Worm (Caenorhabditis elegans) whole organism, mixed stage, embryonic: ENCODE results near the gene T23B5.6.
A peak's percentile ranks its signal among the peaks of the same experiment; 100 is the strongest.
"Not testable (repeated sequence)": the region's sequence is repeated elsewhere in the genome, so short reads cannot be mapped to it uniquely, and the experiment has no call there.

Experiments
- M03D4.4 ChIP-seq: sonication (generic microtip); optimal IDR thresholded peaks from 2 replicates; lab custom pipeline; 2017; ENCODE audit warnings: mild to moderate bottlenecking, missing genetic modification characterization, missing compliant biosample characterization
- bed-3 ChIP-seq: fragments of 200-800 bp; sonication (Bioruptor generic); optimal IDR thresholded peaks from 3 replicates; lab custom pipeline; 2018; ENCODE audit warnings: mild to moderate bottlenecking, missing genetic modification characterization, moderate library complexity, missing compliant biosample characterization
- ceh-39 ChIP-seq: fragments of 150-350 bp; optimal IDR thresholded peaks from 2 replicates; lab custom pipeline; 2014; ENCODE audit warnings: missing biosample characterization, missing genetic modification characterization
- ceh-83 ChIP-seq: fragments of 200-800 bp; sonication (Bioruptor generic); optimal IDR thresholded peaks from 2 replicates; lab custom pipeline; 2018; ENCODE audit warnings: mild to moderate bottlenecking, missing genetic modification characterization, missing compliant biosample characterization
- drap-1 ChIP-seq: fragments of 200-800 bp; sonication (Bioruptor generic); optimal IDR thresholded peaks from 3 replicates; lab custom pipeline; 2018; ENCODE audit warnings: mild to moderate bottlenecking, missing genetic modification characterization, missing compliant biosample characterization
- elt-1 ChIP-seq: sonication (generic microtip); optimal IDR thresholded peaks from 2 replicates; lab custom pipeline; 2017; ENCODE audit warnings: missing genetic modification characterization, mild to moderate bottlenecking, missing compliant biosample characterization, antibody characterized with exemption, moderate library complexity, borderline replicate concordance; ENCODE audit not compliant: insufficient read depth
- elt-3 ChIP-seq: fragments of 150-350 bp; optimal IDR thresholded peaks from 2 replicates; lab custom pipeline; 2014; ENCODE audit warnings: missing biosample characterization, missing genetic modification characterization
- flh-1 ChIP-seq: fragments of 200-800 bp; sonication (Bioruptor generic); optimal IDR thresholded peaks from 2 replicates; lab custom pipeline; 2018; ENCODE audit warnings: mild to moderate bottlenecking, missing genetic modification characterization, moderate library complexity, missing compliant biosample characterization
- hlh-1 ChIP-seq: fragments of 150-350 bp; optimal IDR thresholded peaks from 2 replicates; lab custom pipeline; 2014; ENCODE audit warnings: missing biosample characterization, missing genetic modification reagents, missing genetic modification characterization
- lin-13 ChIP-seq: fragments of 150-350 bp; optimal IDR thresholded peaks from 2 replicates; lab custom pipeline; 2014; ENCODE audit warnings: missing biosample characterization, missing genetic modification characterization
- lsy-2 ChIP-seq: fragments of 150-350 bp; optimal IDR thresholded peaks from 2 replicates; lab custom pipeline; 2014; ENCODE audit warnings: missing biosample characterization, missing genetic modification characterization
- mab-5 ChIP-seq: fragments of 150-350 bp; optimal IDR thresholded peaks from 2 replicates; lab custom pipeline; 2014; ENCODE audit warnings: missing biosample characterization, missing genetic modification characterization
- mep-1 ChIP-seq: fragments of 150-350 bp; optimal IDR thresholded peaks from 2 replicates; lab custom pipeline; 2017; ENCODE audit warnings: missing biosample characterization, missing genetic modification reagents, missing genetic modification characterization, inconsistent platforms
- mls-2 ChIP-seq: sonication (generic microtip); optimal IDR thresholded peaks from 2 replicates; lab custom pipeline; 2016; ENCODE audit warnings: mild to moderate bottlenecking, missing genetic modification characterization, moderate library complexity, missing compliant biosample characterization
- nhr-12 ChIP-seq: fragments of 150-350 bp; optimal IDR thresholded peaks from 2 replicates; lab custom pipeline; 2014; ENCODE audit warnings: missing biosample characterization, missing genetic modification characterization
- nhr-2 ChIP-seq: fragments of 150-350 bp; optimal IDR thresholded peaks from 2 replicates; lab custom pipeline; 2014; ENCODE audit warnings: missing biosample characterization, missing genetic modification characterization
- nhr-237 ChIP-seq: fragments of 150-350 bp; optimal IDR thresholded peaks from 2 replicates; lab custom pipeline; 2014; ENCODE audit warnings: missing biosample characterization, missing genetic modification characterization
- nhr-28 ChIP-seq: fragments of 150-350 bp; optimal IDR thresholded peaks from 2 replicates; lab custom pipeline; 2014; ENCODE audit warnings: missing biosample characterization, missing genetic modification characterization
- nhr-76 ChIP-seq: sonication (generic microtip); optimal IDR thresholded peaks from 2 replicates; lab custom pipeline; 2017; ENCODE audit warnings: missing biosample characterization, missing genetic modification characterization
- pha-4 ChIP-seq: fragments of 150-350 bp; optimal IDR thresholded peaks from 2 replicates; lab custom pipeline; 2018; ENCODE audit warnings: missing biosample characterization, missing genetic modification reagents, missing genetic modification characterization
- snpc-4 ChIP-seq: fragments of 150-350 bp; optimal IDR thresholded peaks from 2 replicates; lab custom pipeline; 2014; ENCODE audit warnings: missing biosample characterization, missing genetic modification characterization
- sptf-1 ChIP-seq: sonication (generic microtip); optimal IDR thresholded peaks from 2 replicates; lab custom pipeline; 2017; ENCODE audit warnings: mild to moderate bottlenecking, missing genetic modification characterization, moderate library complexity, missing compliant biosample characterization
- tbx-8 ChIP-seq: fragments of 200-800 bp; sonication (Bioruptor generic); optimal IDR thresholded peaks from 2 replicates; lab custom pipeline; 2018; ENCODE audit warnings: mild to moderate bottlenecking, missing genetic modification characterization, moderate library complexity, missing compliant biosample characterization
- unc-120 ChIP-seq: sonication (generic microtip); optimal IDR thresholded peaks from 2 replicates; lab custom pipeline; 2017; ENCODE audit warnings: missing genetic modification characterization, missing compliant biosample characterization; ENCODE audit not compliant: poor library complexity, severe bottlenecking
- unc-39 ChIP-seq: fragments of 150-350 bp; optimal IDR thresholded peaks from 2 replicates; lab custom pipeline; 2014; ENCODE audit warnings: missing biosample characterization, missing genetic modification characterization
- unc-62 ChIP-seq: fragments of 150-350 bp; optimal IDR thresholded peaks from 2 replicates; lab custom pipeline; 2014; ENCODE audit warnings: missing biosample characterization, missing genetic modification reagents, missing genetic modification characterization
- zip-8 ChIP-seq: fragments of 150-350 bp; optimal IDR thresholded peaks from 2 replicates; lab custom pipeline; 2014; ENCODE audit warnings: missing biosample characterization, missing genetic modification characterization
- ztf-11 ChIP-seq: fragments of 150-350 bp; optimal IDR thresholded peaks from 2 replicates; lab custom pipeline; 2014; ENCODE audit warnings: missing biosample characterization, missing genetic modification characterization

Gene T23B5.6

ce11 chrIV:12677137-12677536 is at the start of gene T23B5.6:
Gene T23B5.6 (minus strand): TSS chrIV:12677237.
- not testable (repeated sequence) for TF ChIP-seq elt-1, mab-5, snpc-4 (tag; lab: Kevin White, UChicago)

ce11 chrIV:12725925-12726324 is 48.9 kb upstream of the T23B5.6 start:
- TF ChIP-seq pha-4 (no peak), nhr-28 (tag; lab: Kevin White, UChicago) (no peak), nhr-76 (tag; lab: Kevin White, UChicago) (no peak), elt-1 (tag; lab: Kevin White, UChicago) (no peak), zip-8 (tag; lab: Kevin White, UChicago) (no peak), hlh-1 (no peak), mep-1 (tag; lab: Kevin White, UChicago) (no peak), unc-62 (GFP tag; lab: Kevin White, UChicago) (no peak), bed-3 (GFP tag; lab: Kevin White, UChicago) (no peak), nhr-237 (tag; lab: Kevin White, UChicago) (no peak), elt-3 (tag; lab: Kevin White, UChicago) (no peak), unc-120 (tag; lab: Kevin White, UChicago) (no peak), mab-5 (tag; lab: Kevin White, UChicago) (no peak), snpc-4 (tag; lab: Kevin White, UChicago) (no peak), mls-2 (tag; lab: Kevin White, UChicago) (no peak), drap-1 (GFP tag; lab: Kevin White, UChicago) (no peak), ceh-39 (no peak), ceh-83 (GFP tag; lab: Kevin White, UChicago) (no peak), tbx-8 (GFP tag; lab: Kevin White, UChicago) (no peak)

ce11 chrIV:12725228-12725627 is 48.2 kb upstream of the T23B5.6 start:
- no peak for TF ChIP-seq unc-62 (GFP tag; lab: Kevin White, UChicago)
- no peak for TF ChIP-seq unc-39 (tag; lab: Kevin White, UChicago)
- no peak for TF ChIP-seq nhr-12 (tag; lab: Kevin White, UChicago)
- TF ChIP-seq ztf-11 (tag; lab: Kevin White, UChicago), result no peak
- no peak for TF ChIP-seq flh-1 (GFP tag; lab: Kevin White, UChicago)
- TF ChIP-seq mab-5 (tag; lab: Kevin White, UChicago), result no peak
- TF ChIP-seq nhr-76 (tag; lab: Kevin White, UChicago), result no peak
- TF ChIP-seq unc-120 (tag; lab: Kevin White, UChicago), result no peak
- TF ChIP-seq nhr-2, result no peak
- TF ChIP-seq drap-1 (GFP tag; lab: Kevin White, UChicago), result no peak

DNA sequence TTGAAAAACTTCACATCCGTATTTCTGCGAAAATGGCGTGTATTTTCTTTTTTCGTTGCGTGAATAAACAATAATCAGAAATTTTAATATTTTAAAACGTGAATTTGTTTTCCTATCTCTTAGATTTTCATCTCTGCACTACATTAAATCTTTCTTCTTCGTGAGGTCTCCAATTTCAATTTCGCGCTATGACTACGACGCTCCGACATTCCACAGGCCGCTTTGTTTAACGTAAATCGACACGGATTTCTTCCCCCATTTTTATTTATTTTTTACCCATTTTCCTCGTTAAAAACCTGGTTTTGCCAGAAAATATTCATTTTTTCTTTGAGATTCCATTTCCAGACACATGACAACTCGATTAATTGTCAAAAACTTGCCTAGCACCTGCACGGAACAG is 47.6 kb upstream of the T23B5.6 start, which contains the start of the genes T23F6.3 and rbd-1:
Gene T23F6.3 (minus strand): TSS at position 120 of the 400 bp plus-strand sequence.
Gene rbd-1 (plus strand): TSS at position 346 of the 400 bp plus-strand sequence.
- TF ChIP-seq mep-1 (tag; lab: Kevin White, UChicago) (peak; percentile 81), drap-1 (GFP tag; lab: Kevin White, UChicago) (peak; percentile 41), hlh-1 (peak; percentile 5), nhr-237 (tag; lab: Kevin White, UChicago) (peak; percentile 81), lsy-2 (tag; lab: Kevin White, UChicago) (peak; percentile 78), unc-39 (tag; lab: Kevin White, UChicago) (no peak), nhr-28 (tag; lab: Kevin White, UChicago) (no peak), pha-4 (peak; percentile 73), nhr-12 (tag; lab: Kevin White, UChicago) (no peak), sptf-1 (tag; lab: Kevin White, UChicago) (peak; percentile 71), lin-13 (tag; lab: Kevin White, UChicago) (peak; percentile 74), M03D4.4 (tag; lab: Kevin White, UChicago) (peak; percentile 10), mab-5 (tag; lab: Kevin White, UChicago) (peak; percentile 40)

DNA sequence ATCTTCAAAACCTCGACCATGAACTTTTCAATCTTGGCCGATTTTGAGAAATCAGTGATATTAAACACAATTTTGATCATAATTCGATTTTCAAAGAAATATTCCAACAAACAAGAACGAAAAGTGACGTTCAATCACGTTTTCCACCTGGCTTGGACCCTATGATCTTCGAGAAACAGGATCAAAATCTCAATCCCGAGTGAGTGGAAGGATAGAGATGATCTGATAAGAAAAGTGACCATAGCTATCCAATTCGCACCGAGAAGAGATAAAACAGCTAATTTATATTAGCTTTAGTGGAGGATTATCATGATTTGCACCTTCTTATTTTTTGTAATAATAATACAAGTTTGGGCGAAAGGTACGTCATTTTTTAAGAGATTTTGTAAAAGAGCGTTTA is 44.1 kb upstream of the T23B5.6 start, which contains the start of gene T23F6.2:
Gene T23F6.2 (plus strand): TSS at position 251 of the 400 bp plus-strand sequence.
- TF ChIP-seq mls-2 (tag; lab: Kevin White, UChicago) (no peak), ceh-39 (no peak), lsy-2 (tag; lab: Kevin White, UChicago) (no peak), unc-62 (GFP tag; lab: Kevin White, UChicago) (no peak), nhr-12 (tag; lab: Kevin White, UChicago) (no peak), flh-1 (GFP tag; lab: Kevin White, UChicago) (no peak), unc-120 (tag; lab: Kevin White, UChicago) (no peak), elt-1 (tag; lab: Kevin White, UChicago) (peak; percentile 47), snpc-4 (tag; lab: Kevin White, UChicago) (no peak)
- TF ChIP-seq, all 35 proteins: peak for 1
